Worm (Caenorhabditis elegans) whole organism, early embryonic: ENCODE results near the gene F56D5.5.

ENCODE experiments used
- aly-1 ChIP-seq: sonication (generic microtip); optimal IDR thresholded peaks from 2 replicates; lab custom pipeline; 2016; ENCODE audit warnings: missing genetic modification characterization, missing compliant biosample characterization
- ama-1 ChIP-seq: fragments of 150-350 bp; optimal IDR thresholded peaks from 2 replicates; lab custom pipeline; 2014
- ceh-13 ChIP-seq: fragments of 200-800 bp; sonication (Bioruptor generic); optimal IDR thresholded peaks from 2 replicates; lab custom pipeline; 2018; ENCODE audit warnings: mild to moderate bottlenecking, missing genetic modification characterization, missing compliant biosample characterization
- ceh-36 ChIP-seq: sonication (generic microtip); optimal IDR thresholded peaks from 2 replicates; lab custom pipeline; 2016; ENCODE audit warnings: missing genetic modification characterization, inconsistent platforms, missing compliant biosample characterization
- pes-1 ChIP-seq: fragments of 200-800 bp; sonication (Bioruptor generic); IDR thresholded peaks from 2 replicates; pipeline ENCODE4 v1.3.6; 2022; ENCODE audit warnings: missing genetic modification reagents, missing genetic modification characterization, missing compliant biosample characterization
- scrt-1 ChIP-seq: fragments of 200-800 bp; sonication (Bioruptor generic); IDR thresholded peaks from 2 replicates; pipeline ENCODE4 v1.3.6; 2022; ENCODE audit warnings: missing genetic modification characterization, missing compliant biosample characterization
- sea-1 ChIP-seq: fragments of 200-800 bp; sonication (Bioruptor generic); conservative IDR thresholded peaks from 2 replicates; pipeline ENCODE4 v1.3.6; 2022; ENCODE audit warnings: missing genetic modification characterization, missing compliant biosample characterization

DNA sequence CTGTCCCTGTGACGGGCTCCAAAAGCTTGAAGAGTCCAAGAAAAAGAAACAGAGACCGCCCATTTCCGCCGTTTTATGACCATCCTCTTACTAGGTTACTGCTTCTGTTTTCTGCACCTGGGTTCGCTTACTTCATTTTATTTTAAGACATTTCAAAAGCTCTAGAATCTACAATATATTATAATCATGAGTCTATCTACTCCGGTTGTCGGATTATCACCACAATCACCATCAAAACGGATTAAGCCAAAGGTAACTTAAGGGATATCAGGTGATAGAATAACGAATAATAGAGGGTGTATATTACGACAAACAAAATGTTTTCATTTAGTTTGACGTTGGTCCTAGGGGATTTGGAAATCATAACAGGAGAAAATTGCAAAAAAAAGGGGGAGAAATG lies 24.4 kb upstream of the F56D5.5 start:
- TF ChIP-seq scrt-1 (GFP tag; lab: Robert Waterston, UW) (no peak), ama-1 (lab: Kevin White, UChicago) (no peak), sea-1 (GFP tag; lab: Robert Waterston, UW) (no peak), ceh-13 (no peak), pes-1 (GFP tag; lab: Robert Waterston, UW) (no peak), aly-1 (tag; lab: Kevin White, UChicago) (no peak), ceh-36 (tag; lab: Kevin White, UChicago) (no peak)
